Fruit fly (Drosophila melanogaster): ENCODE measurements around the gene CG32181.

DNA sequence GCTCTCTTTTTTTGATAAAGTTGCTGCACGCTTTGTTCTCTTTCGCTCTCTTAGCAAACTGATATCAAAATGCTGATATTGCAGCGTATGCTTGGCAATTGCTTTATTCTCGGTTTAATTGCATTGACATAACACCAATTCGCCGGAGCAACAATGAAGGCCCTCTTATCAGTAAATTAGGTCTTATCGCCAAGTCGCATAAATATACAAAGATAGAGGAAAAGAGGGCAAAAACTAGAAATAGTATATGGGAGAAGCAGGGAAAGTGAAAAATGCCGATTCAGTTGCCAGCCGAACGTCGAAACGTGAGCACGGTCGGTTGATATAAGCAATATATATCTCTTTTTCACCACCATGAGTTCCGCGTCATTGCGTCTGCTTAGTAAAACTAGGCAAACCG, 19.0 kb upstream of the CG32181 start, which contains the start of gene CG7460:
- no peak for TF ChIP-seq CG7786 (GFP tag; optimal IDR thresholded peaks at IDR 0.05)
- TF ChIP-seq CG30020 (tag; optimal IDR thresholded peaks at IDR 0.05): no peak
- TF ChIP-seq Dek (tag; optimal IDR thresholded peaks at IDR 0.05): no peak
- no peak for TF ChIP-seq pzg (GFP tag; optimal IDR thresholded peaks at IDR 0.05)
- no peak for TF ChIP-seq Nf-YA (GFP tag; IDR thresholded peaks at IDR 0.05)
- peak; percentile 34 for TF ChIP-seq kah (GFP tag; optimal IDR thresholded peaks at IDR 0.05)
- peak; percentile 31 for TF ChIP-seq HmgZ (tag; optimal IDR thresholded peaks at IDR 0.05)
- TF ChIP-seq Pdp1 (GFP tag; optimal IDR thresholded peaks at IDR 0.05): no peak
- TF ChIP-seq Six4 (GFP tag; optimal IDR thresholded peaks at IDR 0.05): no peak
